Worm (Caenorhabditis elegans) whole organism, young adult: Measurements from ENCODE around the gene W02G9.4.
"Not testable (repeated sequence)": the region's sequence is repeated elsewhere in the genome, so short reads cannot be mapped to it uniquely, and the experiment has no call there.

Source experiments
- B0261.1 ChIP-seq: sonication (generic microtip); optimal IDR thresholded peaks from 2 replicates; lab custom pipeline; 2016; ENCODE audit warnings: mild to moderate bottlenecking, missing genetic modification characterization, moderate library complexity, missing compliant biosample characterization
- C06A6.2 ChIP-seq: fragments of 200-800 bp; sonication (Bioruptor generic); conservative IDR thresholded peaks from 2 replicates; pipeline ENCODE4 v1.3.6; 2022; ENCODE audit warnings: missing genetic modification characterization, missing compliant biosample characterization
- D2030.7 ChIP-seq: fragments of 200-800 bp; sonication (Bioruptor generic); IDR thresholded peaks from 2 replicates; pipeline ENCODE4 v1.3.6; 2022; ENCODE audit warnings: missing genetic modification reagents, missing genetic modification characterization, missing compliant biosample characterization
- F33H1.4 ChIP-seq: fragments of 200-800 bp; sonication (Bioruptor generic); IDR thresholded peaks from 2 replicates; pipeline ENCODE4 v1.3.6; 2022; ENCODE audit warnings: missing genetic modification reagents, missing genetic modification characterization, missing compliant biosample characterization
- Y56A3A.18 ChIP-seq: fragments of 200-800 bp; sonication (Bioruptor generic); IDR thresholded peaks from 2 replicates; pipeline ENCODE4 v1.3.6; 2022; ENCODE audit warnings: missing genetic modification reagents, missing genetic modification characterization, missing compliant biosample characterization
- Y95B8A.8 ChIP-seq: fragments of 200-800 bp; sonication (Bioruptor generic); IDR thresholded peaks from 2 replicates; pipeline ENCODE4 v1.3.6; 2022; ENCODE audit warnings: missing genetic modification reagents, missing genetic modification characterization, missing compliant biosample characterization
- akir-1 ChIP-seq: fragments of 200-800 bp; sonication (Bioruptor generic); optimal IDR thresholded peaks from 2 replicates; lab custom pipeline; 2018; ENCODE audit warnings: mild to moderate bottlenecking, missing genetic modification characterization, moderate library complexity, missing compliant biosample characterization
- aptf-2 ChIP-seq: fragments of 200-800 bp; sonication (Bioruptor generic); conservative IDR thresholded peaks from 2 replicates; pipeline ENCODE4 v1.3.6; 2022; ENCODE audit warnings: missing genetic modification reagents, missing genetic modification characterization, missing compliant biosample characterization
- aptf-3 ChIP-seq: fragments of 200-800 bp; sonication (Bioruptor generic); IDR thresholded peaks from 2 replicates; pipeline ENCODE4 v1.3.6; 2022; ENCODE audit warnings: missing genetic modification characterization, missing compliant biosample characterization
- athp-1 ChIP-seq: sonication (generic microtip); optimal IDR thresholded peaks from 2 replicates; lab custom pipeline; 2017; ENCODE audit warnings: mild to moderate bottlenecking, missing genetic modification characterization, missing compliant biosample characterization
- attf-3 ChIP-seq: fragments of 200-800 bp; sonication (Bioruptor generic); conservative IDR thresholded peaks from 2 replicates; pipeline ENCODE4 v1.3.6; 2022; ENCODE audit warnings: missing genetic modification reagents, missing genetic modification characterization, missing compliant biosample characterization
- attf-6 ChIP-seq: fragments of 200-800 bp; sonication (Bioruptor generic); IDR thresholded peaks from 2 replicates; pipeline ENCODE4 v1.3.6; 2022; ENCODE audit warnings: missing genetic modification reagents, missing genetic modification characterization, missing compliant biosample characterization
- cebp-2 ChIP-seq: fragments of 200-800 bp; sonication (Bioruptor generic); IDR thresholded peaks from 2 replicates; pipeline ENCODE4 v1.3.6; 2022; ENCODE audit warnings: missing genetic modification characterization, missing compliant biosample characterization
- ceh-40 ChIP-seq: fragments of 200-800 bp; sonication (Bioruptor generic); IDR thresholded peaks from 2 replicates; pipeline ENCODE4 v1.3.6; 2022; ENCODE audit warnings: missing genetic modification characterization, missing compliant biosample characterization
- egrh-3 ChIP-seq: fragments of 200-800 bp; sonication (Bioruptor generic); IDR thresholded peaks from 2 replicates; pipeline ENCODE4 v1.3.6; 2022; ENCODE audit warnings: missing genetic modification reagents, missing genetic modification characterization, missing compliant biosample characterization
- ekl-4 ChIP-seq: fragments of 200-800 bp; sonication (Bioruptor generic); IDR thresholded peaks from 2 replicates; pipeline ENCODE4 v1.3.6; 2022; ENCODE audit warnings: missing genetic modification reagents, missing genetic modification characterization, missing compliant biosample characterization
- hmg-1.2 ChIP-seq: fragments of 200-800 bp; sonication (Bioruptor generic); IDR thresholded peaks from 2 replicates; pipeline ENCODE4 v1.3.6; 2022; ENCODE audit warnings: missing genetic modification reagents, missing genetic modification characterization, missing compliant biosample characterization
- hsf-1 ChIP-seq: fragments of 200-800 bp; sonication (Bioruptor generic); IDR thresholded peaks from 2 replicates; pipeline ENCODE4 v1.3.6; 2022; ENCODE audit warnings: missing genetic modification reagents, missing genetic modification characterization, missing compliant biosample characterization
- lin-26 ChIP-seq: fragments of 200-800 bp; sonication (Bioruptor generic); IDR thresholded peaks from 2 replicates; pipeline ENCODE4 v1.3.6; 2022; ENCODE audit warnings: missing genetic modification reagents, missing genetic modification characterization, missing compliant biosample characterization
- lin-40 ChIP-seq: sonication (generic microtip); optimal IDR thresholded peaks from 2 replicates; lab custom pipeline; 2016; ENCODE audit warnings: missing genetic modification characterization, mild to moderate bottlenecking, missing compliant biosample characterization, missing genotype, missing genetic modification reagents
- madf-3 ChIP-seq: fragments of 200-800 bp; sonication (Bioruptor generic); IDR thresholded peaks from 2 replicates; pipeline ENCODE4 v1.3.6; 2022; ENCODE audit warnings: missing genetic modification reagents, missing genetic modification characterization, missing compliant biosample characterization
- madf-6 ChIP-seq: fragments of 200-800 bp; sonication (Bioruptor generic); IDR thresholded peaks from 2 replicates; pipeline ENCODE4 v1.3.6; 2022; ENCODE audit warnings: missing genetic modification reagents, missing genetic modification characterization, missing compliant biosample characterization
- mcd-1 ChIP-seq: fragments of 200-800 bp; sonication (Bioruptor generic); IDR thresholded peaks from 2 replicates; pipeline ENCODE4 v1.3.6; 2022; ENCODE audit warnings: missing genetic modification reagents, missing genetic modification characterization, missing compliant biosample characterization
- nhr-120 ChIP-seq: fragments of 200-800 bp; sonication (Bioruptor generic); IDR thresholded peaks from 2 replicates; pipeline ENCODE4 v1.3.6; 2022; ENCODE audit warnings: missing genetic modification characterization, missing compliant biosample characterization
- pbrm-1 ChIP-seq: fragments of 200-800 bp; sonication (Bioruptor generic); IDR thresholded peaks from 2 replicates; pipeline ENCODE4 v1.3.6; 2022; ENCODE audit warnings: missing genetic modification reagents, missing genetic modification characterization, missing compliant biosample characterization
- sea-2 ChIP-seq: fragments of 200-800 bp; sonication (Bioruptor generic); IDR thresholded peaks from 2 replicates; pipeline ENCODE4 v1.3.6; 2022; ENCODE audit warnings: missing genetic modification characterization, missing compliant biosample characterization
- snpc-1.1 ChIP-seq: sonication (generic microtip); optimal IDR thresholded peaks from 2 replicates; lab custom pipeline; 2017; ENCODE audit warnings: missing genetic modification characterization, mild to moderate bottlenecking, missing compliant biosample characterization, antibody characterized with exemption, moderate library complexity, missing genotype, missing genetic modification reagents; ENCODE audit not compliant: insufficient read depth
- snpc-4 ChIP-seq, 5 experiments: fragments of 150-350 bp in 1 of 5; sonication (generic microtip) in 4 of 5; optimal IDR thresholded peaks; 2 replicates each; lab custom pipeline; 2014 to 2018; ENCODE audit warnings: missing genetic modification characterization in 5 of 5, missing biosample characterization in 3 of 5, antibody characterized with exemption in 2 of 5, mild to moderate bottlenecking in 2 of 5, missing compliant biosample characterization in 2 of 5, missing genotype in 2 of 5, moderate library complexity in 2 of 5, missing genetic modification reagents in 1 of 5
- somi-1 ChIP-seq: fragments of 200-800 bp; sonication (Bioruptor generic); optimal IDR thresholded peaks from 2 replicates; lab custom pipeline; 2018; ENCODE audit warnings: mild to moderate bottlenecking, missing genetic modification characterization, missing compliant biosample characterization
- zfh-2 ChIP-seq: fragments of 200-800 bp; sonication (Bioruptor generic); conservative IDR thresholded peaks from 2 replicates; pipeline ENCODE4 v1.3.6; 2022; ENCODE audit warnings: missing genetic modification reagents, missing genetic modification characterization, missing compliant biosample characterization
- ztf-25 ChIP-seq: fragments of 200-800 bp; sonication (Bioruptor generic); IDR thresholded peaks from 2 replicates; pipeline ENCODE4 v1.3.6; 2022; ENCODE audit warnings: missing genetic modification reagents, missing genetic modification characterization, missing compliant biosample characterization
- ztf-28 ChIP-seq: fragments of 200-800 bp; sonication (Bioruptor generic); IDR thresholded peaks from 2 replicates; pipeline ENCODE4 v1.3.6; 2022; ENCODE audit warnings: missing genetic modification reagents, missing genetic modification characterization, missing compliant biosample characterization

Gene W02G9.4

ce11 chrV:2666600-2666999 is at the start of gene W02G9.4:
Gene W02G9.4, plus strand, starts transcription at chrV:2666900.
- TF ChIP-seq ceh-40 (GFP tag; lab: Robert Waterston, UW) (no peak), zfh-2 (GFP tag; lab: Robert Waterston, UW) (no peak), snpc-1.1 (tag; lab: Kevin White, UChicago) (no peak), ztf-28 (GFP tag; lab: Robert Waterston, UW) (no peak), Y56A3A.18 (no peak), B0261.1 (tag; lab: Kevin White, UChicago) (no peak)

ce11 chrV:2617499-2617898 is 49.2 kb upstream of the W02G9.4 start:
- no peak for TF ChIP-seq akir-1 (GFP tag; lab: Kevin White, UChicago)
- TF ChIP-seq, all 124 proteins: peak for 0

DNA sequence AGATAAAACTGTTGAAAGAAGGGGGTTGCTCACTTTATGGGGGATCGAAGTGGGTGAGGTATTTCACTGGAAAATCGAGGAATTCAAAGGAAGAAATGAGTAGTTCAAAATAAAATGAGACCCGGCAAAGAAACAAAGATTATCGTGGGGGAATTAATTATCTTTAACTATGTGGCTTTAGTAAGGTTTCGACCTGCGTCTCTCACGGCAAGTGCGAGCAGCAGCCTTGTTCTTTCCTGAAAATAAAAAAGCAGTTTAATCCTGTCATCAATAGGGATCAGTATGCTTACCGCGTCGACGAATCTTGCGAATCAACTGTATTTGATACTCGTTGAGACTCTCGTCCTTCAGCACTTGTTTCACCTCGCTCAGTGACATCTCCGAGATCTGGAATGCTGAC is 44.8 kb upstream of the W02G9.4 start, which contains the start of gene srh-271:
srh-271 (minus strand) TSS at position 101 of the 400 bp plus-strand sequence.
- TF ChIP-seq athp-1 (tag; lab: Kevin White, UChicago) (no peak), ztf-25 (GFP tag; lab: Robert Waterston, UW) (no peak), C06A6.2 (no peak), Y95B8A.8 (GFP tag; lab: Robert Waterston, UW) (no peak), somi-1 (GFP tag; lab: Kevin White, UChicago) (no peak), madf-3 (GFP tag; lab: Robert Waterston, UW) (no peak), mcd-1 (GFP tag; lab: Robert Waterston, UW) (no peak), nhr-120 (GFP tag; lab: Robert Waterston, UW) (no peak), egrh-3 (GFP tag; lab: Robert Waterston, UW) (no peak), sea-2 (GFP tag; lab: Robert Waterston, UW) (no peak)

ce11 chrV:2623765-2624164 is 42.9 kb upstream of the W02G9.4 start:
- peak; percentile 58; the same call in 1 of the 2 replicates for TF ChIP-seq zfh-2 (GFP tag; lab: Robert Waterston, UW)
- TF ChIP-seq attf-3 (GFP tag; lab: Robert Waterston, UW), result no peak
- TF ChIP-seq, all 124 proteins: peak for 1

ce11 chrV:2625360-2625759 is 41.3 kb upstream of the W02G9.4 start, which contains the start of gene sknr-1:
Gene sknr-1, minus strand, starts transcription at chrV:2625460.
- TF ChIP-seq mcd-1 (GFP tag; lab: Robert Waterston, UW); lin-40 (tag; lab: Kevin White, UChicago); cebp-2 (GFP tag; lab: Robert Waterston, UW): not testable (repeated sequence)

ce11 chrV:2634783-2635569 is 31.7 kb upstream of the W02G9.4 start:
- TF ChIP-seq mcd-1 (GFP tag; lab: Robert Waterston, UW) (peak; percentile 45; the same call in 1 of the 2 replicates), pbrm-1 (peak; percentile 17; the same call in 1 of the 2 replicates), zfh-2 (GFP tag; lab: Robert Waterston, UW) (peak; percentile 80), Y56A3A.18 (0 out of 2 replicates have a peak, but pooled peaks have one; percentile 9), ekl-4 (GFP tag; lab: Robert Waterston, UW) (peak; percentile 51; the same call in 1 of the 2 replicates), madf-6 (GFP tag; lab: Robert Waterston, UW) (peak; percentile 22), aptf-3 (GFP tag; lab: Robert Waterston, UW) (0 out of 2 replicates have a peak, but pooled peaks have one; percentile 77), ztf-25 (GFP tag; lab: Robert Waterston, UW) (0 out of 2 replicates have a peak, but pooled peaks have one; percentile 6), aptf-2 (GFP tag; lab: Robert Waterston, UW) (peak; percentile 77; the same call in 1 of the 2 replicates), lin-26 (GFP tag; lab: Robert Waterston, UW) (peak; percentile 89), snpc-4 (tag; optimal IDR thresholded peaks at IDR 0.05; lab: Kevin White, UChicago) (peak in 2 of 4 experiments; percentile 19 to 53), D2030.7 (peak; percentile 44), hmg-1.2 (GFP tag; lab: Robert Waterston, UW) (peak; percentile 26; the same call in 1 of the 2 replicates), attf-6 (peak; percentile 42), F33H1.4 (GFP tag; lab: Robert Waterston, UW) (peak; percentile 9; the same call in 1 of the 2 replicates), hsf-1 (GFP tag; lab: Robert Waterston, UW) (peak; percentile 31; the same call in 1 of the 2 replicates), egrh-3 (GFP tag; lab: Robert Waterston, UW) (peak; percentile 99)
- not testable (repeated sequence) for TF ChIP-seq snpc-4 (GFP tag; optimal IDR thresholded peaks at IDR 0.05; lab: Kevin White, UChicago)
